Fruit fly (Drosophila melanogaster) whole organism, wandering third instar larva: Measurements from ENCODE around the gene Gem2.
A peak's percentile ranks its signal among the peaks of the same experiment; 100 is the strongest.

ENCODE experiments used
- Abd-B ChIP-seq: fragments of >200 bp; optimal IDR thresholded peaks from 2 replicates; lab custom pipeline; 2017; ENCODE audit warnings: missing biosample characterization, missing genetic modification characterization
- CG32264 ChIP-seq: fragments of 200-800 bp; sonication (Bioruptor generic); optimal IDR thresholded peaks from 2 replicates; lab custom pipeline; 2016; ENCODE audit warnings: missing biosample characterization, missing genetic modification characterization
- CG9705 ChIP-seq: fragments of 200-800 bp; sonication (Bioruptor generic); optimal IDR thresholded peaks from 2 replicates; lab custom pipeline; 2018; ENCODE audit warnings: missing biosample characterization, mild to moderate bottlenecking, missing genetic modification characterization
- CrebA ChIP-seq: fragments of 200-800 bp; sonication (Bioruptor generic); optimal IDR thresholded peaks from 2 replicates; lab custom pipeline; 2016; ENCODE audit warnings: missing biosample characterization, mild to moderate bottlenecking, missing genetic modification characterization, borderline replicate concordance
- Dfd ChIP-seq: fragments of >200 bp; optimal IDR thresholded peaks from 2 replicates; lab custom pipeline; 2017; ENCODE audit warnings: missing biosample characterization, missing genetic modification characterization
- Dif ChIP-seq: fragments of 200-275, 200-300 bp; sonication (Bioruptor generic); optimal IDR thresholded peaks from 2 replicates; lab custom pipeline; 2018; ENCODE audit warnings: missing biosample characterization, missing genetic modification characterization; ENCODE audit not compliant: partially characterized antibody
- GATAd ChIP-seq: sonication (Bioruptor generic); optimal IDR thresholded peaks from 2 replicates; lab custom pipeline; 2016; ENCODE audit warnings: missing biosample characterization, missing genetic modification characterization
- HLH106 ChIP-seq: fragments of 200-800 bp; optimal IDR thresholded peaks from 3 replicates; lab custom pipeline; 2019; ENCODE audit warnings: missing biosample characterization, mild to moderate bottlenecking, missing genetic modification characterization, moderate library complexity
- Hnf4 ChIP-seq: fragments of 200-800 bp; sonication (Bioruptor generic); optimal IDR thresholded peaks from 2 replicates; lab custom pipeline; 2016; ENCODE audit warnings: missing biosample characterization, mild to moderate bottlenecking, missing genetic modification characterization
- Hr78 ChIP-seq: fragments of >200 bp; optimal IDR thresholded peaks from 2 replicates; lab custom pipeline; 2017; ENCODE audit warnings: missing biosample characterization, missing genetic modification characterization
- Hr83 ChIP-seq: fragments of 200-300 bp; sonication (Bioruptor generic); optimal IDR thresholded peaks from 2 replicates; lab custom pipeline; 2016; ENCODE audit warnings: missing biosample characterization, mild to moderate bottlenecking, missing genetic modification characterization, moderate library complexity; ENCODE audit not compliant: poor library complexity, severe bottlenecking
- Jra ChIP-seq: sonication (Bioruptor generic); optimal IDR thresholded peaks from 2 replicates; lab custom pipeline; 2016; ENCODE audit warnings: missing biosample characterization, missing genetic modification characterization
- Myc ChIP-seq: fragments of >200 bp; optimal IDR thresholded peaks from 2 replicates; lab custom pipeline; 2017
- N ChIP-seq: fragments of >200 bp; optimal IDR thresholded peaks from 2 replicates; lab custom pipeline; 2018; ENCODE audit warnings: missing biosample characterization, missing external identifiers, missing genetic modification characterization
- OdsH ChIP-seq: fragments of 200-800 bp; sonication (Bioruptor generic); optimal IDR thresholded peaks from 2 replicates; lab custom pipeline; 2016; ENCODE audit warnings: missing biosample characterization, mild to moderate bottlenecking, missing genetic modification characterization
- Rel ChIP-seq, 2 experiments: fragments of 200-800 bp; sonication (Bioruptor generic) in 1 of 2; optimal IDR thresholded peaks; 2 replicates in 1 of 2; 3 replicates in 1 of 2; lab custom pipeline; 2016 to 2019; ENCODE audit warnings: mild to moderate bottlenecking in 2 of 2, missing biosample characterization in 2 of 2, missing genetic modification characterization in 2 of 2, moderate library complexity in 1 of 2
- Sp1 ChIP-seq: fragments of 200-800 bp; sonication (Bioruptor generic); optimal IDR thresholded peaks from 3 replicates; lab custom pipeline; 2019; ENCODE audit warnings: missing biosample characterization, mild to moderate bottlenecking, missing genetic modification characterization, moderate library complexity
- Vsx2 ChIP-seq: fragments of 200-300, 225-300 bp; sonication (Bioruptor generic); optimal IDR thresholded peaks from 2 replicates; lab custom pipeline; 2018; ENCODE audit warnings: missing biosample characterization, missing genetic modification characterization; ENCODE audit not compliant: partially characterized antibody
- br ChIP-seq: fragments of 200-800 bp; sonication (Bioruptor generic); optimal IDR thresholded peaks from 2 replicates; lab custom pipeline; 2016; ENCODE audit warnings: missing biosample characterization, missing genetic modification characterization
- brk ChIP-seq: fragments of 200-800 bp; sonication (Bioruptor generic); optimal IDR thresholded peaks from 2 replicates; lab custom pipeline; 2016; ENCODE audit warnings: missing biosample characterization, mild to moderate bottlenecking, missing genetic modification characterization
- dl ChIP-seq, 2 experiments: fragments of 175-275, 200-275 bp in 1 of 2; fragments of 200-275 bp in 1 of 2; sonication (Bioruptor generic); optimal IDR thresholded peaks; lab custom pipeline; 2018; ENCODE audit warnings: mild to moderate bottlenecking in 2 of 2, missing biosample characterization in 2 of 2, missing genetic modification characterization in 2 of 2, moderate library complexity in 2 of 2; ENCODE audit not compliant: partially characterized antibody in 2 of 2, insufficient read depth in 1 of 2
- dmrt93B ChIP-seq: fragments of 200-800 bp; sonication (Bioruptor generic); optimal IDR thresholded peaks from 2 replicates; lab custom pipeline; 2018; ENCODE audit warnings: missing biosample characterization, mild to moderate bottlenecking, missing genetic modification characterization
- dsf ChIP-seq: sonication (Bioruptor generic); optimal IDR thresholded peaks from 2 replicates; lab custom pipeline; 2016; ENCODE audit warnings: missing biosample characterization, missing genetic modification characterization, borderline replicate concordance
- foxo ChIP-seq, 2 experiments: fragments of 200-800 bp; sonication (Bioruptor generic); optimal IDR thresholded peaks; 2 replicates in 1 of 2; 3 replicates in 1 of 2; lab custom pipeline; 2016 to 2017; ENCODE audit warnings: missing biosample characterization in 2 of 2, missing genetic modification characterization in 2 of 2
- fru ChIP-seq: fragments of 200-800 bp; sonication (Bioruptor generic); optimal IDR thresholded peaks from 3 replicates; lab custom pipeline; 2016; ENCODE audit warnings: missing biosample characterization, mild to moderate bottlenecking, missing genetic modification characterization
- h ChIP-seq: fragments of 200-800 bp; sonication (Bioruptor generic); optimal IDR thresholded peaks from 3 replicates; lab custom pipeline; 2016; ENCODE audit warnings: missing biosample characterization, mild to moderate bottlenecking, missing genetic modification characterization
- jim ChIP-seq: fragments of 175-275, 200-325 bp; sonication (Bioruptor generic); optimal IDR thresholded peaks from 2 replicates; lab custom pipeline; 2016; ENCODE audit warnings: missing biosample characterization, mild to moderate bottlenecking, missing genetic modification characterization
- lola ChIP-seq: fragments of >200 bp; optimal IDR thresholded peaks from 2 replicates; lab custom pipeline; 2017; ENCODE audit warnings: missing biosample characterization, missing genetic modification characterization
- pan ChIP-seq: fragments of >200 bp; optimal IDR thresholded peaks from 2 replicates; lab custom pipeline; 2017
- psq ChIP-seq: fragments of 200-800 bp; sonication (Bioruptor generic); optimal IDR thresholded peaks from 3 replicates; lab custom pipeline; 2017; ENCODE audit warnings: missing biosample characterization, mild to moderate bottlenecking, missing genetic modification characterization, moderate library complexity
- rgr ChIP-seq: fragments of 200-800 bp; sonication (Bioruptor generic); optimal IDR thresholded peaks from 3 replicates; lab custom pipeline; 2016; ENCODE audit warnings: missing biosample characterization, mild to moderate bottlenecking, missing genetic modification characterization
- sage ChIP-seq: fragments of 200-800 bp; sonication (Bioruptor generic); optimal IDR thresholded peaks from 2 replicates; lab custom pipeline; 2016; ENCODE audit warnings: missing biosample characterization, mild to moderate bottlenecking, missing genetic modification characterization
- sv ChIP-seq: fragments of 200-800 bp; sonication (Bioruptor generic); optimal IDR thresholded peaks from 3 replicates; lab custom pipeline; 2016; ENCODE audit warnings: missing biosample characterization, missing genetic modification characterization
- tai ChIP-seq: sonication (Bioruptor generic); optimal IDR thresholded peaks from 2 replicates; lab custom pipeline; 2016; ENCODE audit warnings: missing biosample characterization, missing genetic modification characterization
- usp ChIP-seq: fragments of >200 bp; optimal IDR thresholded peaks from 2 replicates; lab custom pipeline; 2017; ENCODE audit warnings: missing biosample characterization, missing genetic modification characterization
- woc ChIP-seq: sonication (Bioruptor generic); optimal IDR thresholded peaks from 2 replicates; lab custom pipeline; 2016; ENCODE audit warnings: missing biosample characterization, mild to moderate bottlenecking, missing genetic modification characterization

Gem2 gene

DNA sequence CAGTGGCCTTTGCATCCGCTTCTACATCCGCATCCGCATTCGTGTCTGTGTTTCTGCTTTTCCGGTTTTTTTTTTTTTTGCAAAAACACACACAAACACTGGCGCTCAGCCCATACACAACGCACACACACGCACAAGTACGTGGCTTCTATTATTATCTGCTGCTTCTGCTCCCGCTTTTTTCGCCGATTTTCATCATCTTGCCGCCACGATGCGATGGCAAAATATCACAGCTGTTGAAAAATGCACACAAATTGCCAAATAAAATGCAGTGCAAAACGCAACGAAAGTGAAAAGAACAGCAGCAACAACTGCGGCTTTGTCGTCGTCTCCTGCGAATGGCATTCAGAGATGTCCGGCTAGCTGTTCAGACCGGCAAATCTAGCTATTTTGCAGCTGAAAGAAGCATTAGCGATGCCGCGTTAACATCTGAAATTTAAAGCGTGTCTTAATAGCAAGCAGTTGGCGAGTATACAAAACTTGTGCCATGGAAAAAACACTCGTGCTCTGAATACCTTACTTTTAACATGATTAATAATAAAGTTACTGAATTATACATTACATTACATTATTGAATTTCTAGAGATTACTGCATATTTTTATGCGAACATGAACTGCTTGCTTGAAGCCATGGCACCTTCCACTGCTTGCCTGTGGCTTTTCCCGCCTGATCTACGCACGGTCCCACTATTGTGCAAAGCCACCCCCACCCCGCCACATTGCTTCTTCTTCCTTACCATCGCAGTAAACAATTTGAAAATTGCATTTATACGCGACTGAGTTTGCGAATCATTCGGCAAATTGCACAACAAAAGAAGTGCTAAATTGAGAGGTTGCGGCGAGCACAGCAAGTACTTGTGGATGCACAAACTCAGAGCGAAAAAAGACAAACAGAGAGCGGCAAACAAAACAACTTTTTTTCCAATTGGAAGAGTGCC, 37.4 kb downstream of the Gem2 start, which contains the start of the genes Ugt316A1 and Sfxn2 (continued):
- TF ChIP-seq dmrt93B (GFP tag; lab: Kevin White, UChicago): no peak
- no peak for TF ChIP-seq CG32264 (GFP tag; lab: Kevin White, UChicago)
- TF ChIP-seq Rel (GFP tag; optimal IDR thresholded peaks at IDR 0.05; lab: Kevin White, UChicago): no peak
- peak; percentile 41 for TF ChIP-seq Rel (tag; optimal IDR thresholded peaks at IDR 0.05; lab: Kevin White, UChicago)
- TF ChIP-seq Dif (GFP tag; lab: Kevin White, UChicago): peak; percentile 18
- TF ChIP-seq Hr83: peak; percentile 26
- peak; percentile 28 for TF ChIP-seq Hnf4
- TF ChIP-seq foxo (GFP tag; optimal IDR thresholded peaks at IDR 0.05; lab: Kevin White, UChicago): peak in 1 of 2 experiments; percentile 56
- TF ChIP-seq h (GFP tag; lab: Kevin White, UChicago): peak; percentile 22
- TF ChIP-seq Jra (GFP tag; lab: Kevin White, UChicago): peak; percentile 39
- no peak for TF ChIP-seq CG9705 (GFP tag; lab: Kevin White, UChicago)
- peak; percentile 69 for TF ChIP-seq woc (GFP tag; lab: Kevin White, UChicago)
- peak; percentile 50 for TF ChIP-seq fru
- peak; percentile 99 for TF ChIP-seq Myc (lab: Kevin White, UChicago)
- TF ChIP-seq N: no peak
- TF ChIP-seq Abd-B (GFP tag; lab: Kevin White, UChicago): no peak
- TF ChIP-seq Sp1 (GFP tag; lab: Kevin White, UChicago): peak; percentile 53
- no peak for TF ChIP-seq Hr78
- TF ChIP-seq sv: peak; percentile 60
- no peak for TF ChIP-seq sage
- TF ChIP-seq, all 38 proteins: peak for 17

DNA sequence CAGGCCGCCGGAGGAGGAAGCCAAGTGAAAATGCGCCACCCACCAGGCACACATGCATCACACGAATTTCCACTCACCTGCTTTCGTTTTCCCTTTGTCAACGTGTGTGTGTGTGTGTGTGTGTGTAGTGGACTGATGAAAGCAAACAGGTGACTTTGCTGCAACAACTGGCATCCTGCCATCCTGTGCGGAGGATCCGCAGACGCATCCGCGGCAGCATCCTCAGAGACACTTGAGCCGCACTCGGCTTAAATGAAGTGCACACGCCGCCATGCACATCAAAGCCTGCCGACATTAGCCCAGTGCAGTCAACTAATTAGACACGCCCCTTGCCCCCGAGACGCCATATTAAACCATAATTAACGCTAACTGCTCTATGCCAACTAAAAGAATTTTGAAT, 41.3 kb downstream of the Gem2 start:
- TF ChIP-seq Abd-B (GFP tag; lab: Kevin White, UChicago) (no peak), CrebA (no peak), br (GFP tag; lab: Kevin White, UChicago) (no peak), Rel (GFP tag; optimal IDR thresholded peaks at IDR 0.05; lab: Kevin White, UChicago) (no peak), Rel (tag; optimal IDR thresholded peaks at IDR 0.05; lab: Kevin White, UChicago) (no peak), Dfd (GFP tag; lab: Kevin White, UChicago) (no peak), dsf (GFP tag; lab: Kevin White, UChicago) (no peak), dmrt93B (GFP tag; lab: Kevin White, UChicago) (no peak), OdsH (GFP tag; lab: Kevin White, UChicago) (no peak), foxo (GFP tag; optimal IDR thresholded peaks at IDR 0.05; lab: Kevin White, UChicago) (no peak), Hr78 (no peak), Sp1 (GFP tag; lab: Kevin White, UChicago) (no peak), Jra (GFP tag; lab: Kevin White, UChicago) (no peak), usp (GFP tag; lab: Kevin White, UChicago) (no peak)

DNA sequence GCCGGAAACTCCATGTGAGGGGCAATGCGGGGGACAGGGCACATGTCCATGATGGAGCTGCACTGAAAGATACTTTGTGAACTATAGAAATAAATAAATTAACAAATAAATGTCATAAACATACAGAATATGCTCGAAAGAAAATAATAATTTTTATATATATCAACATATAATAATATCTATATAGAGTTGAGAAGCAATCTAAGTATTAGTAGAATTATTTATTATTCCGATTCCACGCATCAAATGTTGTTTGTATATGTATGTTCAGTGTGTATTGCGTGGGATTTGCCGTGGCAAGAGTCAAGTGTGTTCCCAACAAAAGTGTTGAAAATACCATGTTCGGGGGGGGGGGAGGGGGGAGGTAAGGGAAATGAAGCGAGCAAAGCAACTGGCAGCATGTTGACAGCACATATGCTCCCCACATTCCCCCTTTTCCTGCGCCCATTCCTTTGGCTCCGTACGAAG, 43.3 kb downstream of the Gem2 start:
- TF ChIP-seq dsf (GFP tag; lab: Kevin White, UChicago) (no peak), Hr83 (no peak), HLH106 (peak; percentile 30), CG32264 (GFP tag; lab: Kevin White, UChicago) (no peak), Dfd (GFP tag; lab: Kevin White, UChicago) (peak; percentile 95), psq (peak; percentile 47), lola (GFP tag; lab: Kevin White, UChicago) (no peak), OdsH (GFP tag; lab: Kevin White, UChicago) (peak; percentile 24), rgr (GFP tag; lab: Kevin White, UChicago) (peak; percentile 19), Sp1 (GFP tag; lab: Kevin White, UChicago) (peak; percentile 27), Vsx2 (GFP tag; lab: Kevin White, UChicago) (no peak), foxo (GFP tag; optimal IDR thresholded peaks at IDR 0.05; lab: Kevin White, UChicago) (peak in 1 of 2 experiments; percentile 40), sv (no peak), h (GFP tag; lab: Kevin White, UChicago) (peak; percentile 1)

DNA sequence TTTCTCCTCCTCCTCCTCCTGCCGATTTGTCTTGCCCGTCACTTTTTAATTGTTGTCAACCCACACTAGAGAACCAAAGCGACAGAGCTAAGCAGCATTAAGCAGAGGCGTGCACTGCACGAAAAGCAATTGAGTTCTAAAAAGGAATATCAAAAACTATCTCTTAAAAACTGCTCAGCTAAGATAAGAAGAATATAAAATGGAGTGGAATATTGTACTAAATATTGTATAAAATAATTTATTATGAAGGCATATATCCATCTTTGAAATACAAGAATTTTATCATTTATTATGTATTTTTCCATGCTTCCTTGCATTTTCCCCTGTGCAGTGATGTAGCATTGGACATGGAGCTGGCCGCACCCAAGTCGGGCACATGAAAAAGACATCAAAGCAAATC, 45.1 kb downstream of the Gem2 start:
- no peak for TF ChIP-seq Rel (GFP tag; optimal IDR thresholded peaks at IDR 0.05; lab: Kevin White, UChicago)
- no peak for TF ChIP-seq Rel (tag; optimal IDR thresholded peaks at IDR 0.05; lab: Kevin White, UChicago)
- TF ChIP-seq HLH106: peak; percentile 29
- TF ChIP-seq brk (GFP tag; lab: Kevin White, UChicago): no peak
- no peak for TF ChIP-seq dsf (GFP tag; lab: Kevin White, UChicago)
- no peak for TF ChIP-seq sv
- TF ChIP-seq dl (GFP tag; optimal IDR thresholded peaks at IDR 0.05; lab: Kevin White, UChicago; ENCODE audit: insufficient read depth in 1 of 2, partially characterized antibody in 2 of 2): no peak
- TF ChIP-seq tai (GFP tag; lab: Kevin White, UChicago): no peak
- TF ChIP-seq Sp1 (GFP tag; lab: Kevin White, UChicago): peak; percentile 46
- TF ChIP-seq Dif (GFP tag; lab: Kevin White, UChicago): no peak
- peak; percentile 48 for TF ChIP-seq OdsH (GFP tag; lab: Kevin White, UChicago)
- TF ChIP-seq sage: no peak
- TF ChIP-seq pan (lab: Kevin White, UChicago): no peak
- TF ChIP-seq Hr83: no peak
- no peak for TF ChIP-seq Vsx2 (GFP tag; lab: Kevin White, UChicago)
- no peak for TF ChIP-seq Hr78
- TF ChIP-seq Myc (lab: Kevin White, UChicago): no peak
- TF ChIP-seq br (GFP tag; lab: Kevin White, UChicago): no peak
- TF ChIP-seq jim: no peak
- peak in 1 of 2 experiments; percentile 36 for TF ChIP-seq foxo (GFP tag; optimal IDR thresholded peaks at IDR 0.05; lab: Kevin White, UChicago)
- TF ChIP-seq Dfd (GFP tag; lab: Kevin White, UChicago): no peak
- no peak for TF ChIP-seq N
- no peak for TF ChIP-seq dmrt93B (GFP tag; lab: Kevin White, UChicago)
- no peak for TF ChIP-seq GATAd (GFP tag; lab: Kevin White, UChicago)
- no peak for TF ChIP-seq CrebA
